Fruit fly (Drosophila melanogaster) whole organism, adult: ENCODE data around the gene Gld2.

ENCODE experiments used
- Mnt ChIP-seq: fragments of 200-800 bp; sonication (Bioruptor generic); optimal IDR thresholded peaks from 2 replicates; lab custom pipeline; 2016; ENCODE audit warnings: missing biosample characterization, mild to moderate bottlenecking, missing genetic modification characterization
- cnc ChIP-seq, 2 experiments: fragments of >200 bp; optimal IDR thresholded peaks; 2 replicates each; lab custom pipeline; 2017

DNA sequence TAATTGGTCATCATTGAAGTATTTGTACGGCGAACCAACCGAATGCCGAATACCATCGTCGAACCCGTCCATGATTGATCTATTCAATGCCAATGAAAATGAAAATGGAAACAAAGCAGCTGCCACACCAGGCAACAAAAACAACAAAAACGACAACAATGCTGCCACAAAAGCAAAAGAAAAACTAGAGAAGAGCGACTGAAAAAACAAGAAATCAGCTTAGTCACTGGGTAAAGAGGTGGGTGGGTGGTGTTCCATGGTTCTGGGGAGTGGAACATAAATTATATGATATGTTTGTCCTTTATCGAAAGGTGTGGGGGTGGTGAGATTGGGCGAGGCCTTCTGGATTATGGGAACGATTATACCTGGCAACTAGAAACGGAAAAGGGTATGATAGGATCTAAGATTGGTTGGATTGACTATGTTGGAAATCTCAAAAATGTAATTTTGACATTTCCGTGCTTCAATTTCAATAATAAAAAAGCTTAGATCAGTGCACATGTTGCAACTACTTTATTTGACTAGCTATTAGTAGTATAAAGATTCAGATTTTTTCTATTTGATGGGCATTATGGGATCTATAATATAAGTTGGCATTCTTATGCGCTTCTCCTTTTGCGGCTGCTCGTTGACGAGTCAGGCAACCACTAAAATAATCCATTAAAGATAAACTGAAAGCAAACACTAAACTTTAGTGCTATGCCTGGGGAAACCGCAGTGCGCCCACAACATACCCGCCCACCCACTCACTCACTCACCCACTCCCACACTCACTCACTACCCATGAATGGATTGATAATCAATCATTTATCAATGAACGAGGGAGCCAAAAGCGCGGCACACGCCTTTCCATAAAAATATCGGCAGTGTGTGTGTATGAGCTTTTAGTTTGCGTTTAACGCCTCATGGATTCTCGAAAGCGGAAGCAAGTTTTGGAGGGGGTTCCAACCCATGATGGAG lies 38.9 kb upstream of the Gld2 start:
- TF ChIP-seq cnc (optimal IDR thresholded peaks at IDR 0.05; lab: Kevin White, UChicago): no peak
- no peak for TF ChIP-seq Mnt (GFP tag; lab: Kevin White, UChicago)
